Worm (Caenorhabditis elegans) whole organism, L4 larva: Measurements from ENCODE around the gene C17H12.12.

Experiments used
- F10B5.3 ChIP-seq: sonication (generic microtip); optimal IDR thresholded peaks from 2 replicates; lab custom pipeline; 2016; ENCODE audit warnings: mild to moderate bottlenecking, missing genetic modification characterization, missing compliant biosample characterization
- F49E8.2 ChIP-seq: sonication (generic microtip); optimal IDR thresholded peaks from 2 replicates; lab custom pipeline; 2016; ENCODE audit warnings: missing compliant biosample characterization, mild to moderate bottlenecking, missing genetic modification characterization, borderline replicate concordance
- R02D3.7 ChIP-seq: fragments of 150-350 bp; sonication (generic microtip); optimal IDR thresholded peaks from 3 replicates; lab custom pipeline; 2014; ENCODE audit warnings: missing biosample characterization, missing genetic modification characterization
- T20F7.1 ChIP-seq: fragments of 200-800 bp; sonication (Bioruptor generic); optimal IDR thresholded peaks from 2 replicates; lab custom pipeline; 2018; ENCODE audit warnings: mild to moderate bottlenecking, missing genetic modification characterization, missing compliant biosample characterization
- T26A8.4 ChIP-seq: fragments of 200-800 bp; sonication (Bioruptor generic); IDR thresholded peaks from 2 replicates; pipeline ENCODE4 v1.3.6; 2022; ENCODE audit warnings: missing genetic modification characterization, missing compliant biosample characterization
- Y105C5A.15 ChIP-seq: fragments of 200-800 bp; sonication (Bioruptor generic); IDR thresholded peaks from 2 replicates; pipeline ENCODE4 v1.3.6; 2022; ENCODE audit warnings: missing genetic modification characterization, missing compliant biosample characterization
- Y48G9A.11 ChIP-seq: fragments of 200-800 bp; sonication (Bioruptor generic); IDR thresholded peaks from 2 replicates; pipeline ENCODE4 v1.3.6; 2022; ENCODE audit warnings: missing genetic modification reagents, missing genetic modification characterization, missing compliant biosample characterization
- Y5F2A.4 ChIP-seq: fragments of 200-800 bp; sonication (Bioruptor generic); optimal IDR thresholded peaks from 2 replicates; lab custom pipeline; 2018; ENCODE audit warnings: mild to moderate bottlenecking, missing genetic modification characterization, missing compliant biosample characterization
- ZK546.5 ChIP-seq, 2 experiments: sonication (generic microtip); optimal IDR thresholded peaks; 2 replicates each; lab custom pipeline; 2017; ENCODE audit warnings: missing biosample characterization in 2 of 2, missing genetic modification characterization in 2 of 2
- aha-1 ChIP-seq: fragments of 150-350 bp; peaks from one replicate; lab custom pipeline; 2014; ENCODE audit warnings: missing biosample characterization, missing genetic modification characterization
- ama-1 ChIP-seq: fragments of 150-350 bp; optimal IDR thresholded peaks from 2 replicates; lab custom pipeline; 2014; ENCODE audit warnings: inconsistent platforms, mixed read lengths
- arid-1 ChIP-seq: fragments of 200-800 bp; sonication (Bioruptor generic); conservative IDR thresholded peaks from 2 replicates; pipeline ENCODE4 v1.3.6; 2022; ENCODE audit warnings: missing genetic modification reagents, missing genetic modification characterization, missing compliant biosample characterization
- ceh-44 ChIP-seq: fragments of 200-800 bp; sonication (Bioruptor generic); IDR thresholded peaks from 2 replicates; pipeline ENCODE4 v1.3.6; 2022; ENCODE audit warnings: missing genetic modification reagents, missing genetic modification characterization, missing compliant biosample characterization
- ceh-82 ChIP-seq: sonication (generic microtip); optimal IDR thresholded peaks from 2 replicates; lab custom pipeline; 2017; ENCODE audit warnings: missing biosample characterization, missing genetic modification characterization
- cey-2 ChIP-seq: sonication (generic microtip); optimal IDR thresholded peaks from 3 replicates; lab custom pipeline; 2017; ENCODE audit warnings: missing genetic modification characterization, mild to moderate bottlenecking, missing compliant biosample characterization, antibody characterized with exemption, borderline replicate concordance; ENCODE audit not compliant: insufficient read depth
- ctbp-1 ChIP-seq: fragments of 200-800 bp; sonication (Bioruptor generic); IDR thresholded peaks from 2 replicates; pipeline ENCODE4 v1.3.6; 2022; ENCODE audit warnings: missing genetic modification reagents, missing genetic modification characterization, missing compliant biosample characterization
- daf-12 ChIP-seq: fragments of 150-350 bp; optimal IDR thresholded peaks from 2 replicates; lab custom pipeline; 2014; ENCODE audit warnings: missing biosample characterization, missing genetic modification reagents, missing genetic modification characterization
- daf-8 ChIP-seq: fragments of 200-800 bp; sonication (Bioruptor generic); IDR thresholded peaks from 2 replicates; pipeline ENCODE4 v1.3.6; 2022; ENCODE audit warnings: missing genetic modification characterization, missing compliant biosample characterization
- dpl-1 ChIP-seq: fragments of 150-350 bp; optimal IDR thresholded peaks from 2 replicates; lab custom pipeline; 2014; ENCODE audit warnings: missing biosample characterization, missing genetic modification reagents, missing genetic modification characterization
- duxl-1 ChIP-seq: sonication (generic microtip); optimal IDR thresholded peaks from 2 replicates; lab custom pipeline; 2016; ENCODE audit warnings: mild to moderate bottlenecking, missing genetic modification characterization, moderate library complexity, missing compliant biosample characterization; ENCODE audit not compliant: poor library complexity
- dve-1 ChIP-seq: sonication (generic microtip); optimal IDR thresholded peaks from 2 replicates; lab custom pipeline; 2017; ENCODE audit warnings: antibody characterized with exemption, mild to moderate bottlenecking, missing genetic modification characterization, missing compliant biosample characterization; ENCODE audit not compliant: insufficient read depth
- hif-1 ChIP-seq, 2 experiments: sonication (generic microtip); optimal IDR thresholded peaks; 2 replicates each; lab custom pipeline; 2016 to 2017; ENCODE audit warnings: missing compliant biosample characterization in 2 of 2, missing genetic modification characterization in 2 of 2, missing genetic modification reagents in 2 of 2, missing genotype in 2 of 2, mild to moderate bottlenecking in 1 of 2
- hmg-1.1 ChIP-seq: fragments of 200-800 bp; sonication (Bioruptor generic); IDR thresholded peaks from 2 replicates; pipeline ENCODE4 v1.3.6; 2022; ENCODE audit warnings: missing genetic modification reagents, missing genetic modification characterization, missing compliant biosample characterization
- jun-1 ChIP-seq: fragments of 150-350 bp; optimal IDR thresholded peaks from 2 replicates; lab custom pipeline; 2014; ENCODE audit warnings: missing biosample characterization, missing genetic modification reagents, missing genetic modification characterization
- lin-13 ChIP-seq: fragments of 150-350 bp; optimal IDR thresholded peaks from 2 replicates; lab custom pipeline; 2014; ENCODE audit warnings: missing biosample characterization, missing genetic modification reagents, missing genetic modification characterization
- lin-29 ChIP-seq: fragments of 200-800 bp; sonication (Bioruptor generic); IDR thresholded peaks from 2 replicates; pipeline ENCODE4 v1.3.6; 2022; ENCODE audit warnings: missing genetic modification reagents, missing genetic modification characterization, missing compliant biosample characterization
- lin-38 ChIP-seq: fragments of 200-800 bp; sonication (Bioruptor generic); IDR thresholded peaks from 2 replicates; pipeline ENCODE4 v1.3.6; 2022; ENCODE audit warnings: missing genetic modification reagents, missing genetic modification characterization, missing compliant biosample characterization
- lir-3 ChIP-seq: sonication (generic microtip); optimal IDR thresholded peaks from 2 replicates; lab custom pipeline; 2016; ENCODE audit warnings: mild to moderate bottlenecking, missing genetic modification characterization, missing compliant biosample characterization
- lsy-2 ChIP-seq, 2 experiments: fragments of 150-350 bp in 1 of 2; sonication (generic microtip) in 1 of 2; optimal IDR thresholded peaks; 2 replicates each; lab custom pipeline; 2014 to 2017; ENCODE audit warnings: missing biosample characterization in 2 of 2, missing genetic modification characterization in 2 of 2
- madf-9 ChIP-seq: fragments of 200-800 bp; sonication (Bioruptor generic); conservative IDR thresholded peaks from 2 replicates; pipeline ENCODE4 v1.3.6; 2022; ENCODE audit warnings: missing genetic modification reagents, missing genetic modification characterization, missing compliant biosample characterization
- mdt-29 ChIP-seq: fragments of 200-800 bp; sonication (Bioruptor generic); IDR thresholded peaks from 2 replicates; pipeline ENCODE4 v1.3.6; 2022; ENCODE audit warnings: missing genetic modification reagents, missing genetic modification characterization, missing compliant biosample characterization
- mes-2 ChIP-seq: sonication (generic microtip); optimal IDR thresholded peaks from 2 replicates; lab custom pipeline; 2016; ENCODE audit warnings: missing genotype, mild to moderate bottlenecking, missing genetic modification characterization, missing compliant biosample characterization; ENCODE audit not compliant: poor library complexity, severe bottlenecking
- nhr-102 ChIP-seq: sonication (generic microtip); optimal IDR thresholded peaks from 2 replicates; lab custom pipeline; 2016; ENCODE audit warnings: mild to moderate bottlenecking, missing genetic modification characterization, moderate library complexity, missing compliant biosample characterization
- nhr-111 ChIP-seq: fragments of 200-800 bp; sonication (Bioruptor generic); optimal IDR thresholded peaks from 2 replicates; lab custom pipeline; 2018; ENCODE audit warnings: mild to moderate bottlenecking, missing genetic modification characterization, missing compliant biosample characterization
- nhr-25 ChIP-seq: sonication (generic microtip); optimal IDR thresholded peaks from 2 replicates; lab custom pipeline; 2017; ENCODE audit warnings: missing genetic modification characterization, mild to moderate bottlenecking, missing compliant biosample characterization, antibody characterized with exemption, moderate library complexity, borderline replicate concordance; ENCODE audit not compliant: insufficient read depth
- nhr-77 ChIP-seq: fragments of 150-350 bp; optimal IDR thresholded peaks from 2 replicates; lab custom pipeline; 2014; ENCODE audit warnings: missing biosample characterization, missing genetic modification characterization
- rbr-2 ChIP-seq: sonication (generic microtip); optimal IDR thresholded peaks from 2 replicates; lab custom pipeline; 2016; ENCODE audit warnings: missing genotype, missing genetic modification characterization, missing compliant biosample characterization
- set-16 ChIP-seq: fragments of 200-800 bp; sonication (Bioruptor generic); IDR thresholded peaks from 2 replicates; pipeline ENCODE4 v1.3.6; 2022; ENCODE audit warnings: missing genetic modification reagents, missing genetic modification characterization, missing compliant biosample characterization
- skn-1 ChIP-seq: fragments of 150-350 bp; optimal IDR thresholded peaks from 2 replicates; lab custom pipeline; 2014; ENCODE audit warnings: missing biosample characterization, missing genetic modification characterization
- snpc-1.2 ChIP-seq: fragments of 200-800 bp; sonication (Bioruptor generic); IDR thresholded peaks from 2 replicates; pipeline ENCODE4 v1.3.6; 2022; ENCODE audit warnings: missing genetic modification reagents, missing genetic modification characterization, missing compliant biosample characterization
- tra-1 ChIP-seq: fragments of 200-800 bp; sonication (Bioruptor generic); IDR thresholded peaks from 2 replicates; pipeline ENCODE4 v1.3.6; 2022; ENCODE audit warnings: missing genetic modification reagents, missing genetic modification characterization, missing compliant biosample characterization
- unc-130 ChIP-seq: sonication (generic microtip); optimal IDR thresholded peaks from 2 replicates; lab custom pipeline; 2016; ENCODE audit warnings: missing genetic modification reagents, missing genetic modification characterization, missing compliant biosample characterization
- unc-62 ChIP-seq, 3 experiments: fragments of 150-350 bp in 1 of 3; sonication (generic microtip); optimal IDR thresholded peaks in 2 of 3; peaks in 1 of 3; 1 replicate in 1 of 3; 2 replicates in 2 of 3; lab custom pipeline; 2014 to 2017; ENCODE audit warnings: missing biosample characterization in 3 of 3, missing genetic modification characterization in 3 of 3, missing genetic modification reagents in 3 of 3, missing genotype in 1 of 3
- zip-11 ChIP-seq: fragments of 200-800 bp; sonication (Bioruptor generic); IDR thresholded peaks from 2 replicates; pipeline ENCODE4 v1.3.6; 2022; ENCODE audit warnings: missing genetic modification characterization, missing compliant biosample characterization
- zip-2 ChIP-seq: fragments of 150-350 bp; optimal IDR thresholded peaks from 2 replicates; lab custom pipeline; 2014; ENCODE audit warnings: missing biosample characterization, missing genetic modification characterization
- ztf-11 ChIP-seq: fragments of 150-350 bp; optimal IDR thresholded peaks from 2 replicates; lab custom pipeline; 2014; ENCODE audit warnings: missing biosample characterization, missing genetic modification characterization

Gene C17H12.12

DNA sequence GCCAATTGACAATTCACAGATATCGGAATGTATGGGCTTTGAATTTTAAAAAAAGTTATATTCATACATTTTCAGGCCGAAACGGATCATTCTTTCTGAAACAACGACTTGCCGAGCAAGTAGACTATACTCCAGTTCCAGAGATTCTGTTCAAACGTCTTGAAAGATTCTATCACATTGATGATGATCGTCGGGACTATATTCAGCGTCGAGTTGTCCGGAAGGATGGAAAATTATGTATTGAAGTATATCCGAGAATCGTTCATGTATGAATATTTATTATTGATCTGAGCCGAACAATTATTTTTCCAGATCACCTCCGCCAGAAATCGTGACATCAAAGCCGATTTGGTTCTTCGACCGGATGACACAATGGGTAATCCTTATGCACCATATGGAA lies 38.1 kb upstream of the C17H12.12 start:
- no peak for TF ChIP-seq madf-9
- peak; percentile 91 for TF ChIP-seq aha-1 (tag; lab: Kevin White, UChicago)
- peak in 1 of 2 experiments; percentile 16 for TF ChIP-seq unc-62 (GFP tag; optimal IDR thresholded peaks at IDR 0.05 in 1 of 2; lab: Kevin White, UChicago)
- no peak for TF ChIP-seq unc-62 (tag; optimal IDR thresholded peaks at IDR 0.05; lab: Kevin White, UChicago)
- TF ChIP-seq, all 104 proteins: peak for 2

- 0 out of 2 replicates have a peak, but pooled peaks have one; percentile 12 for TF ChIP-seq lin-38 (GFP tag; lab: Robert Waterston, UW)
- TF ChIP-seq ceh-44 (GFP tag; lab: Robert Waterston, UW): no peak
- TF ChIP-seq ctbp-1 (GFP tag; lab: Robert Waterston, UW): no peak
- no peak for TF ChIP-seq jun-1 (tag; lab: Kevin White, UChicago)
- no peak for TF ChIP-seq lin-29 (GFP tag; lab: Robert Waterston, UW)
- no peak for TF ChIP-seq dve-1 (tag; lab: Kevin White, UChicago)
- no peak for TF ChIP-seq zip-11 (GFP tag; lab: Robert Waterston, UW)
- TF ChIP-seq madf-9: no peak
- peak; percentile 12 for TF ChIP-seq aha-1 (tag; lab: Kevin White, UChicago)
- TF ChIP-seq T20F7.1 (GFP tag; lab: Kevin White, UChicago): no peak
- TF ChIP-seq unc-130: no peak
- TF ChIP-seq lin-13 (GFP tag; lab: Kevin White, UChicago): no peak
- TF ChIP-seq F49E8.2: no peak
- no peak for TF ChIP-seq cey-2
These were observed 33.3 kb upstream of the C17H12.12 start, which contains the start of gene spd-3 for ce11 chrIV:6762416-6762815. Gene spd-3, plus strand, starts transcription at chrIV:6762716.

- no peak for TF ChIP-seq Y48G9A.11
- TF ChIP-seq nhr-25: no peak
- TF ChIP-seq rbr-2 (tag; lab: Kevin White, UChicago): peak; percentile 36
- TF ChIP-seq dve-1 (tag; lab: Kevin White, UChicago): peak; percentile 85
- no peak for TF ChIP-seq F10B5.3 (tag; lab: Kevin White, UChicago)
- no peak for TF ChIP-seq set-16 (GFP tag; lab: Robert Waterston, UW)
- no peak for TF ChIP-seq daf-12 (tag; lab: Kevin White, UChicago)
- TF ChIP-seq skn-1 (tag; lab: Kevin White, UChicago): no peak
- TF ChIP-seq daf-8: no peak
- TF ChIP-seq arid-1: no peak
- no peak for TF ChIP-seq aha-1 (tag; lab: Kevin White, UChicago)
- TF ChIP-seq nhr-111: no peak
- TF ChIP-seq mdt-29: no peak
- no peak for TF ChIP-seq cey-2
- TF ChIP-seq lin-13 (GFP tag; lab: Kevin White, UChicago): no peak
- no peak for TF ChIP-seq ceh-82 (tag; lab: Kevin White, UChicago)
- no peak for TF ChIP-seq ama-1 (lab: Kevin White, UChicago)
- TF ChIP-seq duxl-1: no peak
- no peak for TF ChIP-seq nhr-102
- no peak for TF ChIP-seq Y5F2A.4 (GFP tag; lab: Kevin White, UChicago)
- TF ChIP-seq mes-2: no peak
- TF ChIP-seq R02D3.7 (tag; lab: Kevin White, UChicago): no peak
- TF ChIP-seq dpl-1: peak; percentile 2
- TF ChIP-seq ztf-11 (tag; lab: Kevin White, UChicago): no peak
- peak; percentile 68 for TF ChIP-seq hmg-1.1 (GFP tag; lab: Robert Waterston, UW)
- no peak for TF ChIP-seq Y105C5A.15 (GFP tag; lab: Robert Waterston, UW)
- no peak for TF ChIP-seq tra-1 (GFP tag; lab: Robert Waterston, UW)
- no peak for TF ChIP-seq snpc-1.2
- peak in 1 of 2 experiments; percentile 18 for TF ChIP-seq hif-1 (tag; optimal IDR thresholded peaks at IDR 0.05; lab: Kevin White, UChicago)
- TF ChIP-seq nhr-77: peak; percentile 49
- no peak for TF ChIP-seq zip-2 (tag; lab: Kevin White, UChicago)
- peak; percentile 23 to 77 for TF ChIP-seq lsy-2 (tag; optimal IDR thresholded peaks at IDR 0.05; lab: Kevin White, UChicago)
- TF ChIP-seq T26A8.4 (GFP tag; lab: Robert Waterston, UW): no peak
- no peak for TF ChIP-seq lir-3 (tag; lab: Kevin White, UChicago)
- no peak for TF ChIP-seq ZK546.5 (tag; optimal IDR thresholded peaks at IDR 0.05; lab: Kevin White, UChicago)
These were observed 28.5 kb upstream of the C17H12.12 start for ce11 chrIV:6767240-6767639.
